Fruit fly (Drosophila melanogaster): Measurements from ENCODE around the gene Ssl2.

Ssl2 gene

DNA sequence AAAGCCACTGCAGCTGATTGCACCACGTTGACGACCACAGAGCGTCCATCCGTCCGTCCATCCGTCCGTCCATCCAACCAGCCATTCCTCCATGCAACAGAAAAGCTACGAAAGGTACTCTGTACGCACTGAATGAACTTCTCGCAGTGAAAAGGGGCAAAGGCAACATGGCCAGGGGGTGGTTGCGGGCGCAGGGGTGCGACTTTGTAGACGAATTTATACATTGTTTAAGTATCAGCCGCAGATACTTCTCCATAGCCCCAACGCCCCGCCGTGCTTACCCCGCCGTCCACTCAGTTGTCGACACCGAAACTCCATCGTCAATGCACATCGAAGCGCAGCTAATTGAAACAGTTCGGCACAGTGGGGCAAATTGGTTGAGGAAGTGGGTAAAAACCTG lies 32.4 kb downstream of the Ssl2 start:
- TF ChIP-seq psq (optimal IDR thresholded peaks at IDR 0.05) (no peak), usp (GFP tag; optimal IDR thresholded peaks at IDR 0.05) (no peak), CG8478 (optimal IDR thresholded peaks at IDR 0.05) (no peak), pan (optimal IDR thresholded peaks at IDR 0.05) (no peak), EcR (GFP tag; optimal IDR thresholded peaks at IDR 0.05) (no peak), Dll (optimal IDR thresholded peaks at IDR 0.05) (no peak)

DNA sequence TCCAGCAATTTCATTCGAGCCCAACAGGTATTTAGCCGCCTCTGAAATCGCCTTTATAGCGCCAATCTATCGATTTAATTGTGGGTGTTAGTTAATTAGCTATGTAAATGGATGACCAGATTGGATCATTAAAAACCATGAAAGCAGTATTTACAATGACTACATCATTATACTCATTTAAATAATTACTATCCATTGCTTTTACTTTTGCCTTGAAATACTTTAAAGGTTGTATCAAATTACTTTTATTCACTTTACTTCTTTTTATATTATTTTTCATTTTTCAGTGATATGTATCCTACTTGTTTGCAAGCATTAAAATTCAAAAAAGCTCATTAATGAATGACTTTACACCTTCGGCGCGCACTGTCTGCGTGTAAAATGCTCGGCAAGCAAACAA lies 33.4 kb downstream of the Ssl2 start:
- TF ChIP-seq pan (optimal IDR thresholded peaks at IDR 0.05) = no peak
- TF ChIP-seq psq (optimal IDR thresholded peaks at IDR 0.05) = no peak
- TF ChIP-seq Dll (optimal IDR thresholded peaks at IDR 0.05) = no peak
- TF ChIP-seq CG8478 (optimal IDR thresholded peaks at IDR 0.05) = no peak
- no peak for TF ChIP-seq EcR (GFP tag; optimal IDR thresholded peaks at IDR 0.05)
- TF ChIP-seq usp (GFP tag; optimal IDR thresholded peaks at IDR 0.05) = no peak

DNA sequence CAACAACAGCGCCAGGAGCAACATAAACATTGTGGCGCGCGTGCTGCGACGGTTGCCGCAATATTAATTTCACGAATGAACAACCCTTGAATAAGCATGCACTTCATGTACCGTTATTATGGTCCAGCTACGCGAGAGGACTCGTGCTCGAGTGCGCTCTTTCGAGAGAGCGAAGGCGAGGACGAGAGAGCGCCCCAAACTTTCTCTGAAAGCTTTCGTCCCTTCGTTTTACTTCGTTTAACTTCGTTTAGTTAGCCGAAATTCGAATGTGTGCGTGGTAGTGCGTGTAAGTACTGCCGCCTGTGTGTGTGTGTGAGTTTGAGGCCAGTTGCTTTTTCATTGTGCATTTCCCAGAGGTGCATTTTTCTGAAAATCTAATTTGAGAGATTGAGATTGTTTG lies 41.7 kb downstream of the Ssl2 start:
- TF ChIP-seq Dll (optimal IDR thresholded peaks at IDR 0.05) = no peak
- no peak for TF ChIP-seq EcR (GFP tag; optimal IDR thresholded peaks at IDR 0.05)
- TF ChIP-seq pan (optimal IDR thresholded peaks at IDR 0.05) = no peak
- TF ChIP-seq psq (optimal IDR thresholded peaks at IDR 0.05) = no peak
- TF ChIP-seq usp (GFP tag; optimal IDR thresholded peaks at IDR 0.05) = no peak
- TF ChIP-seq CG8478 (optimal IDR thresholded peaks at IDR 0.05) = no peak

DNA sequence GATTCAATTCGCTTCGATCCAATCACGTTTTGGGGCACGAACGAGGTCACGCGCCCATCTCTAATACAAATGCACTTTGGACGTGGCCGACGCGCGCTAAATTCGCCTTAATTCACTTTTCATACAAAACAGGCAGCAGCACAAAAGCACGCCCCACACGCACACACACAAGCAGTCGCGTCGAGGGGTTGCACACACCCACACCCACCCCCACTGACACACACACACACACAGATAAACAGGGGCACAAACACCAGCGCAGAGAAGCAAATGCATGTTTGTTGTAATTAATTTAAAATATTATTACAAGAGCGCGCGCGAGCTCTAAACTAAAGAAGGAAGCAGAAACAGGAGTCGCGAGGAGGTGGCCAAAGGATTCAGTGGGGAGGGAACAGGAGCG lies 43.1 kb downstream of the Ssl2 start:
- no peak for TF ChIP-seq usp (GFP tag; optimal IDR thresholded peaks at IDR 0.05)
- no peak for TF ChIP-seq pan (optimal IDR thresholded peaks at IDR 0.05)
- TF ChIP-seq Dll (optimal IDR thresholded peaks at IDR 0.05) = no peak

DNA sequence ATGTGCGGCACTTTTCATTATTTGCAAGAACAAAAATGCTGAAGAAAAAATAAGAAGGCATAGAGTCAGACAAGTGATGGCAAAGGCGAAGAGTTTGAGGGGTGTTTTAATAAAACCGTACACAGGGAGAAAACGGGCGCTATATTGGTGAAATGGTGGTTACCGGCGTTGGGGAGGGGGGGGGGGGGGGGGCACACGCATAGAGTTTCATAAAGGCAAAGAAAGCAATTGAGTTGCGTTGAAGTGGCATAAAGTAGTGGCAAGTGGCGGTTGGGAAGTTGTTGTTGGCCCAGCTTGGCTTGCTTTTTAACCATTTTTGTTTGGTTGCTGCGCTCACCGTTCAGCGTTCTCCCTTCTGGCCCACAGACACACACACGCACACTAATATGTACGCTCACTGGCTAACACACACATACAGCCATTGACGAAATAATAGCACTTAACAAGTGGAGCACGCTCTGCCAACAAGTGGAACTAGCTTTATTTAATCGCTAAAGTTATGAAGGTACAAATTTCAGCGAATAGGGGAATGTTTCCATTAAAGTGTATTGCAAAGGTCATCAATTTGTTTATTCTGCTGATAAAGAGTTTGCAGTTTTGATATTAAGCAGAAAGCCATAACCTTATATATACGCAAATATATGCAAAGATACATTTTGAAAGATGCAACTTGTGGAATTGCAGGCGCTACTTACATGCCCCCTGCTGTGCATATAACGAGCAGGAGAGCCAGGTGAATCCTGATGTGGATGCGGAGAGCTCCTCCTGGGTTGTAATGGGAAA lies 44.7 kb downstream of the Ssl2 start:
- TF ChIP-seq Dll (optimal IDR thresholded peaks at IDR 0.05) (no peak), pan (optimal IDR thresholded peaks at IDR 0.05) (no peak), CG8478 (optimal IDR thresholded peaks at IDR 0.05) (no peak), psq (optimal IDR thresholded peaks at IDR 0.05) (no peak), usp (GFP tag; optimal IDR thresholded peaks at IDR 0.05) (no peak), EcR (GFP tag; optimal IDR thresholded peaks at IDR 0.05) (no peak)

DNA sequence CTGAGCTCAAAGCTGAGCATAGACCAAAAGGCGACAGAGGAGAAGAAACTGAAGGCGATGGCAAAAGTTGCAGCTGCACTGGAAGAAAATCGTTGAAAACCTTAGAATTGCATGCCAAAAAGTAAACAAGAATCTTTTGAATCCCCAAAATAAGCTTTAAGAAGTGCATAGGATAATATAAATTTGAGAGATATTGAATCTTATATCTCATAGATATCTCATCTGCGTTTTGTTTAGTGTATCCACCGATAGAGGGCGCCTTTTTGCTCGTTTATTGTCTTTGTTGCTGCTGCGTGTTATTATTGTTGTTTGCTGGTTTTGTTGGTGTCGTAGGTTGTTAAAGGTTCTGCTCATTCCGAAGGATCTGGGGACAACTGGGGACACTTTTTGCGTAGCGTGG lies 46.6 kb downstream of the Ssl2 start:
- no peak for TF ChIP-seq pan (optimal IDR thresholded peaks at IDR 0.05)
- no peak for TF ChIP-seq EcR (GFP tag; optimal IDR thresholded peaks at IDR 0.05)
- no peak for TF ChIP-seq Dll (optimal IDR thresholded peaks at IDR 0.05)
- TF ChIP-seq CG8478 (optimal IDR thresholded peaks at IDR 0.05) = no peak
- no peak for TF ChIP-seq usp (GFP tag; optimal IDR thresholded peaks at IDR 0.05)
- TF ChIP-seq psq (optimal IDR thresholded peaks at IDR 0.05) = no peak
